Worm (Caenorhabditis elegans) whole organism, mixed stage, embryonic: ENCODE data around the gene ubl-1.

Experiments used
- M03D4.4 ChIP-seq: sonication (generic microtip); optimal IDR thresholded peaks from 2 replicates; lab custom pipeline; 2017; ENCODE audit warnings: mild to moderate bottlenecking, missing genetic modification characterization, missing compliant biosample characterization
- bed-3 ChIP-seq: fragments of 200-800 bp; sonication (Bioruptor generic); optimal IDR thresholded peaks from 3 replicates; lab custom pipeline; 2018; ENCODE audit warnings: mild to moderate bottlenecking, missing genetic modification characterization, moderate library complexity, missing compliant biosample characterization
- blmp-1 ChIP-seq: fragments of 150-350 bp; optimal IDR thresholded peaks from 2 replicates; lab custom pipeline; 2014; ENCODE audit warnings: missing biosample characterization, missing genetic modification characterization
- ceh-39 ChIP-seq: fragments of 150-350 bp; optimal IDR thresholded peaks from 2 replicates; lab custom pipeline; 2014; ENCODE audit warnings: missing biosample characterization, missing genetic modification characterization
- ceh-43 ChIP-seq: fragments of 200-800 bp; sonication (Bioruptor generic); optimal IDR thresholded peaks from 2 replicates; lab custom pipeline; 2018; ENCODE audit warnings: mild to moderate bottlenecking, missing genetic modification characterization, moderate library complexity, missing compliant biosample characterization
- ces-1 ChIP-seq: fragments of 150-350 bp; optimal IDR thresholded peaks from 2 replicates; lab custom pipeline; 2014; ENCODE audit warnings: missing biosample characterization, missing genetic modification reagents, missing genetic modification characterization
- cnd-1 ChIP-seq: fragments of 200-800 bp; sonication (Bioruptor generic); optimal IDR thresholded peaks from 2 replicates; lab custom pipeline; 2018; ENCODE audit warnings: mild to moderate bottlenecking, missing genetic modification characterization, missing compliant biosample characterization
- drap-1 ChIP-seq: fragments of 200-800 bp; sonication (Bioruptor generic); optimal IDR thresholded peaks from 3 replicates; lab custom pipeline; 2018; ENCODE audit warnings: mild to moderate bottlenecking, missing genetic modification characterization, missing compliant biosample characterization
- elt-1 ChIP-seq: sonication (generic microtip); optimal IDR thresholded peaks from 2 replicates; lab custom pipeline; 2017; ENCODE audit warnings: missing genetic modification characterization, mild to moderate bottlenecking, missing compliant biosample characterization, antibody characterized with exemption, moderate library complexity, borderline replicate concordance; ENCODE audit not compliant: insufficient read depth
- elt-3 ChIP-seq: fragments of 150-350 bp; optimal IDR thresholded peaks from 2 replicates; lab custom pipeline; 2014; ENCODE audit warnings: missing biosample characterization, missing genetic modification characterization
- ham-2 ChIP-seq: fragments of 200-800 bp; sonication (Bioruptor generic); optimal IDR thresholded peaks from 2 replicates; lab custom pipeline; 2018; ENCODE audit warnings: mild to moderate bottlenecking, missing genetic modification characterization, missing compliant biosample characterization
- hlh-1 ChIP-seq: fragments of 150-350 bp; optimal IDR thresholded peaks from 2 replicates; lab custom pipeline; 2014; ENCODE audit warnings: missing biosample characterization, missing genetic modification reagents, missing genetic modification characterization
- lin-13 ChIP-seq: fragments of 150-350 bp; optimal IDR thresholded peaks from 2 replicates; lab custom pipeline; 2014; ENCODE audit warnings: missing biosample characterization, missing genetic modification characterization
- lin-32 ChIP-seq: fragments of 200-800 bp; sonication (Bioruptor generic); optimal IDR thresholded peaks from 2 replicates; lab custom pipeline; 2018; ENCODE audit warnings: mild to moderate bottlenecking, missing genetic modification characterization, missing compliant biosample characterization
- lsy-2 ChIP-seq: fragments of 150-350 bp; optimal IDR thresholded peaks from 2 replicates; lab custom pipeline; 2014; ENCODE audit warnings: missing biosample characterization, missing genetic modification characterization
- mab-5 ChIP-seq: fragments of 150-350 bp; optimal IDR thresholded peaks from 2 replicates; lab custom pipeline; 2014; ENCODE audit warnings: missing biosample characterization, missing genetic modification characterization
- mep-1 ChIP-seq: fragments of 150-350 bp; optimal IDR thresholded peaks from 2 replicates; lab custom pipeline; 2017; ENCODE audit warnings: missing biosample characterization, missing genetic modification reagents, missing genetic modification characterization, inconsistent platforms
- mls-2 ChIP-seq: sonication (generic microtip); optimal IDR thresholded peaks from 2 replicates; lab custom pipeline; 2016; ENCODE audit warnings: mild to moderate bottlenecking, missing genetic modification characterization, moderate library complexity, missing compliant biosample characterization
- nhr-12 ChIP-seq: fragments of 150-350 bp; optimal IDR thresholded peaks from 2 replicates; lab custom pipeline; 2014; ENCODE audit warnings: missing biosample characterization, missing genetic modification characterization
- nhr-237 ChIP-seq: fragments of 150-350 bp; optimal IDR thresholded peaks from 2 replicates; lab custom pipeline; 2014; ENCODE audit warnings: missing biosample characterization, missing genetic modification characterization
- nhr-28 ChIP-seq: fragments of 150-350 bp; optimal IDR thresholded peaks from 2 replicates; lab custom pipeline; 2014; ENCODE audit warnings: missing biosample characterization, missing genetic modification characterization
- pha-4 ChIP-seq: fragments of 150-350 bp; optimal IDR thresholded peaks from 2 replicates; lab custom pipeline; 2018; ENCODE audit warnings: missing biosample characterization, missing genetic modification reagents, missing genetic modification characterization
- sptf-1 ChIP-seq: sonication (generic microtip); optimal IDR thresholded peaks from 2 replicates; lab custom pipeline; 2017; ENCODE audit warnings: mild to moderate bottlenecking, missing genetic modification characterization, moderate library complexity, missing compliant biosample characterization
- tbx-8 ChIP-seq: fragments of 200-800 bp; sonication (Bioruptor generic); optimal IDR thresholded peaks from 2 replicates; lab custom pipeline; 2018; ENCODE audit warnings: mild to moderate bottlenecking, missing genetic modification characterization, moderate library complexity, missing compliant biosample characterization
- unc-120 ChIP-seq: sonication (generic microtip); optimal IDR thresholded peaks from 2 replicates; lab custom pipeline; 2017; ENCODE audit warnings: missing genetic modification characterization, missing compliant biosample characterization; ENCODE audit not compliant: poor library complexity, severe bottlenecking
- unc-39 ChIP-seq: fragments of 150-350 bp; optimal IDR thresholded peaks from 2 replicates; lab custom pipeline; 2014; ENCODE audit warnings: missing biosample characterization, missing genetic modification characterization
- unc-62 ChIP-seq: fragments of 150-350 bp; optimal IDR thresholded peaks from 2 replicates; lab custom pipeline; 2014; ENCODE audit warnings: missing biosample characterization, missing genetic modification reagents, missing genetic modification characterization
- zip-8 ChIP-seq: fragments of 150-350 bp; optimal IDR thresholded peaks from 2 replicates; lab custom pipeline; 2014; ENCODE audit warnings: missing biosample characterization, missing genetic modification characterization
- ztf-11 ChIP-seq: fragments of 150-350 bp; optimal IDR thresholded peaks from 2 replicates; lab custom pipeline; 2014; ENCODE audit warnings: missing biosample characterization, missing genetic modification characterization

Gene ubl-1

ce11 chrIII:3070026-3070573 is 2.0 kb downstream of the ubl-1 start, which contains the start of gene H06I04.3:
Gene H06I04.3, plus strand, starts transcription at chrIII:3070523.
- TF ChIP-seq ces-1 (GFP tag; lab: Kevin White, UChicago) (peak; percentile 51), M03D4.4 (tag; lab: Kevin White, UChicago) (no peak), ztf-11 (tag; lab: Kevin White, UChicago) (no peak), elt-3 (tag; lab: Kevin White, UChicago) (no peak), unc-39 (no peak), tbx-8 (no peak), lsy-2 (peak; percentile 51), cnd-1 (no peak), nhr-12 (tag; lab: Kevin White, UChicago) (no peak), lin-13 (tag; lab: Kevin White, UChicago) (no peak), mep-1 (tag; lab: Kevin White, UChicago) (peak; percentile 3), sptf-1 (tag; lab: Kevin White, UChicago) (no peak), blmp-1 (tag; lab: Kevin White, UChicago) (no peak)

ce11 chrIII:3086471-3086870 is 18.4 kb downstream of the ubl-1 start, which contains the start of gene sft-1:
Gene sft-1, plus strand, starts transcription at chrIII:3086671.
- TF ChIP-seq ces-1 (GFP tag; lab: Kevin White, UChicago) (peak; percentile 65), lsy-2 (no peak), nhr-28 (tag; lab: Kevin White, UChicago) (no peak), drap-1 (no peak), hlh-1 (tag; lab: Kevin White, UChicago) (peak; percentile 90), mep-1 (tag; lab: Kevin White, UChicago) (no peak), cnd-1 (peak; percentile 69), elt-3 (tag; lab: Kevin White, UChicago) (no peak), bed-3 (GFP tag; lab: Kevin White, UChicago) (no peak), zip-8 (tag; lab: Kevin White, UChicago) (no peak), pha-4 (no peak), nhr-237 (tag; lab: Kevin White, UChicago) (no peak), unc-120 (no peak), ceh-43 (GFP tag; lab: Kevin White, UChicago) (no peak), ztf-11 (tag; lab: Kevin White, UChicago) (no peak), lin-32 (GFP tag; lab: Kevin White, UChicago) (peak; percentile 74), ham-2 (no peak), ceh-39 (tag; lab: Kevin White, UChicago) (no peak), elt-1 (tag; lab: Kevin White, UChicago) (no peak)

ce11 chrIII:3091572-3091971 is 23.5 kb downstream of the ubl-1 start, which contains the start of gene ccep-135:
Gene ccep-135, plus strand, starts transcription at chrIII:3091872.
- TF ChIP-seq ceh-43 (GFP tag; lab: Kevin White, UChicago) (no peak), zip-8 (tag; lab: Kevin White, UChicago) (no peak), mls-2 (tag; lab: Kevin White, UChicago) (no peak), nhr-28 (tag; lab: Kevin White, UChicago) (no peak), unc-120 (no peak), tbx-8 (no peak)

ce11 chrIII:3094694-3095093 is 26.6 kb downstream of the ubl-1 start:
- no peak for TF ChIP-seq ceh-43 (GFP tag; lab: Kevin White, UChicago)
- TF ChIP-seq zip-8 (tag; lab: Kevin White, UChicago): peak; percentile 90

ce11 chrIII:3096091-3096490 is 28.0 kb downstream of the ubl-1 start:
- TF ChIP-seq ces-1 (GFP tag; lab: Kevin White, UChicago) (peak; percentile 27), unc-39 (no peak)

ce11 chrIII:3099407-3099806 is 31.3 kb downstream of the ubl-1 start:
- TF ChIP-seq mls-2 (tag; lab: Kevin White, UChicago): no peak
- no peak for TF ChIP-seq tbx-8
- TF ChIP-seq lsy-2: no peak
- no peak for TF ChIP-seq bed-3 (GFP tag; lab: Kevin White, UChicago)
- TF ChIP-seq pha-4: no peak
- TF ChIP-seq mab-5 (tag; lab: Kevin White, UChicago): no peak
- no peak for TF ChIP-seq unc-62 (GFP tag; lab: Kevin White, UChicago)
- no peak for TF ChIP-seq ham-2
- no peak for TF ChIP-seq elt-3 (tag; lab: Kevin White, UChicago)
